Fruit fly (Drosophila melanogaster) whole organism, embryonic: ENCODE measurements around the gene Pp4-19C.

Experiments
- ATbp ChIP-seq: fragments of 200-800 bp; sonication (Bioruptor generic); optimal IDR thresholded peaks from 2 replicates; lab custom pipeline; 2017; ENCODE audit warnings: missing biosample characterization, mild to moderate bottlenecking, missing genetic modification characterization, missing genetic modification reagents
- Abd-B ChIP-seq: fragments of 200-800 bp; sonication (Bioruptor generic); optimal IDR thresholded peaks from 2 replicates; lab custom pipeline; 2018; ENCODE audit warnings: missing biosample characterization, mild to moderate bottlenecking, missing genetic modification characterization, moderate library complexity
- Atf6 ChIP-seq: fragments of 200-800 bp; sonication (Bioruptor generic); IDR thresholded peaks from 2 replicates; pipeline ENCODE4 v1.3.6; 2022; ENCODE audit warnings: missing biosample characterization, missing genetic modification characterization
- CG10147 ChIP-seq: fragments of 200-800 bp; sonication (Bioruptor generic); optimal IDR thresholded peaks from 2 replicates; lab custom pipeline; 2019; ENCODE audit warnings: missing biosample characterization, mild to moderate bottlenecking, missing genetic modification characterization, moderate library complexity
- CG12391 ChIP-seq: fragments of 200-800 bp; sonication (Bioruptor generic); optimal IDR thresholded peaks from 3 replicates; lab custom pipeline; 2018; ENCODE audit warnings: missing biosample characterization, mild to moderate bottlenecking, missing genetic modification characterization, moderate library complexity
- CG12659 ChIP-seq: fragments of 200-800 bp; sonication (Bioruptor generic); optimal IDR thresholded peaks from 3 replicates; lab custom pipeline; 2017; ENCODE audit warnings: mild to moderate bottlenecking, missing biosample characterization, missing genetic modification reagents, missing genetic modification characterization
- CG13424 ChIP-seq: fragments of 200-800 bp; sonication (Bioruptor generic); optimal IDR thresholded peaks from 2 replicates; lab custom pipeline; 2019; ENCODE audit warnings: missing biosample characterization, mild to moderate bottlenecking, missing genetic modification characterization, moderate library complexity
- CG17186 ChIP-seq: fragments of 200-800 bp; sonication (Bioruptor generic); optimal IDR thresholded peaks from 3 replicates; lab custom pipeline; 2017; ENCODE audit warnings: missing biosample characterization, missing genetic modification reagents, missing genetic modification characterization
- CG17802 ChIP-seq: fragments of 200-800 bp; sonication (Bioruptor generic); optimal IDR thresholded peaks from 2 replicates; lab custom pipeline; 2018; ENCODE audit warnings: missing biosample characterization, mild to moderate bottlenecking, missing genetic modification characterization, moderate library complexity
- CG2116 ChIP-seq: fragments of 200-800 bp; sonication (Bioruptor generic); optimal IDR thresholded peaks from 3 replicates; lab custom pipeline; 2018; ENCODE audit warnings: missing biosample characterization, mild to moderate bottlenecking, missing genetic modification characterization
- CG30403 ChIP-seq: fragments of 200-800 bp; sonication (Bioruptor generic); optimal IDR thresholded peaks from 3 replicates; lab custom pipeline; 2016; ENCODE audit warnings: missing biosample characterization, missing genetic modification characterization
- CG3847 ChIP-seq: fragments of 200-800 bp; sonication (Bioruptor generic); IDR thresholded peaks from 2 replicates; pipeline ENCODE4 v1.3.6; 2022; ENCODE audit warnings: missing biosample characterization, missing genetic modification characterization
- CG6791 ChIP-seq: fragments of 200-800 bp; sonication (Bioruptor generic); IDR thresholded peaks from 3 replicates; pipeline ENCODE4 v1.3.6; 2022; ENCODE audit warnings: missing biosample characterization, missing genetic modification characterization; ENCODE audit not compliant: partially characterized antibody
- CG8944 ChIP-seq: fragments of 200-800 bp; sonication (Bioruptor generic); optimal IDR thresholded peaks from 3 replicates; lab custom pipeline; 2016; ENCODE audit warnings: missing biosample characterization, missing genetic modification characterization
- CG9215 ChIP-seq: fragments of 200-800 bp; sonication (Bioruptor generic); IDR thresholded peaks from 2 replicates; pipeline ENCODE4 v1.3.6; 2022; ENCODE audit warnings: missing biosample characterization, missing genetic modification characterization
- Dek ChIP-seq: fragments of 200-800 bp; sonication (Bioruptor generic); optimal IDR thresholded peaks from 3 replicates; lab custom pipeline; 2019; ENCODE audit warnings: missing biosample characterization, mild to moderate bottlenecking, missing genetic modification characterization, moderate library complexity
- Dref ChIP-seq: fragments of 200-800 bp; sonication (Bioruptor generic); IDR thresholded peaks from 2 replicates; pipeline ENCODE4 v1.3.6; 2022; ENCODE audit warnings: missing biosample characterization, missing genetic modification characterization
- E2f2 ChIP-seq: fragments of 200-800 bp; sonication (Bioruptor generic); IDR thresholded peaks from 2 replicates; pipeline ENCODE4 v1.3.6; 2022; ENCODE audit warnings: missing biosample characterization, missing genetic modification characterization
- Elba2 ChIP-seq: fragments of 200-800 bp; sonication (Bioruptor generic); optimal IDR thresholded peaks from 3 replicates; lab custom pipeline; 2016; ENCODE audit warnings: missing biosample characterization, missing genetic modification characterization
- Hr78 ChIP-seq, 2 experiments: fragments of 200-800 bp in 1 of 2; fragments of >200 bp in 1 of 2; sonication (Bioruptor generic) in 1 of 2; optimal IDR thresholded peaks; 2 replicates each; lab custom pipeline; 2017 to 2019; ENCODE audit warnings: missing biosample characterization in 2 of 2, missing genetic modification characterization in 2 of 2, mild to moderate bottlenecking in 1 of 2, moderate library complexity in 1 of 2
- MBD-R2 ChIP-seq: fragments of 200-800 bp; sonication (Bioruptor generic); IDR thresholded peaks from 2 replicates; pipeline ENCODE4 v1.3.6; 2022; ENCODE audit warnings: missing biosample characterization, missing genetic modification characterization
- Nf-YB ChIP-seq: fragments of 200-800 bp; sonication (Bioruptor generic); optimal IDR thresholded peaks from 3 replicates; lab custom pipeline; 2019; ENCODE audit warnings: missing biosample characterization, mild to moderate bottlenecking, missing genetic modification characterization, moderate library complexity
- Poxn ChIP-seq: fragments of 200-800 bp; sonication (Bioruptor generic); IDR thresholded peaks from 2 replicates; pipeline ENCODE4 v1.3.6; 2022; ENCODE audit warnings: missing biosample characterization, missing genetic modification characterization
- Ptx1 ChIP-seq: fragments of 200-800 bp; sonication (Bioruptor generic); IDR thresholded peaks from 2 replicates; pipeline ENCODE4 v1.3.6; 2022; ENCODE audit warnings: missing biosample characterization, missing genetic modification characterization
- Scr ChIP-seq: fragments of 200-800 bp; sonication (Bioruptor generic); IDR thresholded peaks from 2 replicates; pipeline ENCODE4 v1.3.6; 2022; ENCODE audit warnings: missing biosample characterization, missing genetic modification characterization; ENCODE audit not compliant: partially characterized antibody
- Sin3A ChIP-seq: fragments of >200 bp; optimal IDR thresholded peaks from 2 replicates; lab custom pipeline; 2018
- Sox102F ChIP-seq: fragments of 200-800 bp; sonication (Bioruptor generic); optimal IDR thresholded peaks from 2 replicates; lab custom pipeline; 2018; ENCODE audit warnings: missing biosample characterization, mild to moderate bottlenecking, missing genetic modification characterization, moderate library complexity
- Tbp ChIP-seq: fragments of >200 bp; optimal IDR thresholded peaks from 2 replicates; lab custom pipeline; 2018; ENCODE audit warnings: missing biosample characterization, missing genetic modification characterization
- az2 ChIP-seq: fragments of 200-800 bp; sonication (Bioruptor generic); optimal IDR thresholded peaks from 3 replicates; lab custom pipeline; 2016; ENCODE audit warnings: missing biosample characterization, missing genetic modification characterization
- bcd ChIP-seq: fragments of 200-800 bp; sonication (Bioruptor generic); optimal IDR thresholded peaks from 2 replicates; lab custom pipeline; 2017; ENCODE audit warnings: missing biosample characterization, mild to moderate bottlenecking, missing genetic modification characterization
- br ChIP-seq: fragments of >200 bp; optimal IDR thresholded peaks from 2 replicates; lab custom pipeline; 2017
- cas ChIP-seq: fragments of 200-800 bp; sonication (Bioruptor generic); IDR thresholded peaks from 2 replicates; pipeline ENCODE4 v1.3.6; 2022; ENCODE audit warnings: missing biosample characterization, missing genetic modification characterization
- cwo ChIP-seq: fragments of 200-800 bp; sonication (Bioruptor generic); optimal IDR thresholded peaks from 3 replicates; lab custom pipeline; 2017; ENCODE audit warnings: missing biosample characterization, missing genetic modification characterization, mild to moderate bottlenecking, moderate library complexity, missing genetic modification reagents
- dmrt11E ChIP-seq: fragments of 200-800 bp; sonication (Bioruptor generic); optimal IDR thresholded peaks from 3 replicates; lab custom pipeline; 2018; ENCODE audit warnings: missing biosample characterization, mild to moderate bottlenecking, missing genetic modification characterization, moderate library complexity
- dpn ChIP-seq, 2 experiments: fragments of 200-800 bp; sonication (Bioruptor generic); optimal IDR thresholded peaks; 3 replicates each; lab custom pipeline; 2016; ENCODE audit warnings: missing biosample characterization in 2 of 2, missing genetic modification characterization in 2 of 2
- ewg ChIP-seq: fragments of 200-800 bp; sonication (Bioruptor generic); optimal IDR thresholded peaks from 3 replicates; lab custom pipeline; 2017; ENCODE audit warnings: mild to moderate bottlenecking, missing biosample characterization, missing genetic modification reagents, missing genetic modification characterization
- fu2 ChIP-seq: fragments of 200-800 bp; sonication (Bioruptor generic); optimal IDR thresholded peaks from 2 replicates; lab custom pipeline; 2016; ENCODE audit warnings: missing biosample characterization, missing genetic modification characterization
- hb ChIP-seq: fragments of 200-800 bp; sonication (Bioruptor generic); IDR thresholded peaks from 3 replicates; pipeline ENCODE4 v1.3.6; 2022; ENCODE audit warnings: missing biosample characterization, missing genetic modification characterization; ENCODE audit not compliant: partially characterized antibody
- hbn ChIP-seq: fragments of 200-800 bp; sonication (Bioruptor generic); IDR thresholded peaks from 2 replicates; pipeline ENCODE4 v1.3.6; 2022; ENCODE audit warnings: missing biosample characterization, missing genetic modification characterization; ENCODE audit not compliant: partially characterized antibody
- jing ChIP-seq: fragments of 200-800 bp; sonication (Bioruptor generic); optimal IDR thresholded peaks from 2 replicates; lab custom pipeline; 2018; ENCODE audit warnings: missing biosample characterization, mild to moderate bottlenecking, missing genetic modification characterization
- mam ChIP-seq: fragments of 200-800 bp; sonication (Bioruptor generic); optimal IDR thresholded peaks from 3 replicates; lab custom pipeline; 2016; ENCODE audit warnings: missing biosample characterization, missing genetic modification characterization
- prd ChIP-seq, 3 experiments: fragments of >200 bp in 2 of 3; fragments of 200-800 bp in 1 of 3; sonication (Bioruptor generic) in 1 of 3; optimal IDR thresholded peaks in 2 of 3; IDR thresholded peaks in 1 of 3; 2 replicates in 2 of 3; 3 replicates in 1 of 3; pipeline versions ENCODE4 v1.3.6 to Lab custom; 2017 to 2022; ENCODE audit warnings: missing biosample characterization in 1 of 3, missing genetic modification characterization in 1 of 3
- pum ChIP-seq: fragments of 200-800 bp; sonication (Bioruptor generic); optimal IDR thresholded peaks from 2 replicates; lab custom pipeline; 2016; ENCODE audit warnings: missing biosample characterization, missing genetic modification characterization
- pzg ChIP-seq: fragments of 200-800 bp; sonication (Bioruptor generic); optimal IDR thresholded peaks from 3 replicates; lab custom pipeline; 2018; ENCODE audit warnings: missing biosample characterization, mild to moderate bottlenecking, missing genetic modification characterization, moderate library complexity
- schlank ChIP-seq: fragments of 200-800 bp; sonication (Bioruptor generic); optimal IDR thresholded peaks from 2 replicates; lab custom pipeline; 2018; ENCODE audit warnings: missing biosample characterization, mild to moderate bottlenecking, missing genetic modification characterization
- seq ChIP-seq: fragments of 200-800 bp; sonication (Bioruptor generic); IDR thresholded peaks from 2 replicates; pipeline ENCODE4 v1.3.6; 2022; ENCODE audit warnings: missing biosample characterization, missing genetic modification characterization
- sim ChIP-seq: fragments of 200-800 bp; sonication (Bioruptor generic); IDR thresholded peaks from 2 replicates; pipeline ENCODE4 v1.3.6; 2022; ENCODE audit warnings: missing biosample characterization, missing genetic modification characterization
- tna ChIP-seq: fragments of 200-800 bp; sonication (Bioruptor generic); IDR thresholded peaks from 2 replicates; pipeline ENCODE4 v1.3.6; 2022; ENCODE audit warnings: missing biosample characterization, missing genetic modification characterization; ENCODE audit not compliant: partially characterized antibody
- trem ChIP-seq: fragments of 200-800 bp; optimal IDR thresholded peaks from 3 replicates; lab custom pipeline; 2019; ENCODE audit warnings: missing biosample characterization, mild to moderate bottlenecking, missing genetic modification characterization, moderate library complexity
- vnd ChIP-seq: fragments of 200-800 bp; sonication (Bioruptor generic); IDR thresholded peaks from 3 replicates; pipeline ENCODE4 v1.3.6; 2022; ENCODE audit warnings: missing biosample characterization, missing genetic modification characterization; ENCODE audit not compliant: partially characterized antibody

The Pp4-19C gene

dm6 chrX:20423747-20424165, at the start of gene Pp4-19C, which contains the start of gene cactin (continued):
- no peak for TF ChIP-seq dpn (GFP tag; optimal IDR thresholded peaks at IDR 0.05; lab: Kevin White, UChicago)
- no peak for TF ChIP-seq Sox102F (GFP tag; lab: Kevin White, UChicago)
- peak; percentile 30 for TF ChIP-seq Elba2
- no peak for TF ChIP-seq Tbp (GFP tag; lab: Kevin White, UChicago)
- peak; percentile 1 for TF ChIP-seq az2 (GFP tag; lab: Kevin White, UChicago)
- TF ChIP-seq Sin3A (lab: Kevin White, UChicago): peak; percentile 72
- TF ChIP-seq Hr78 (GFP tag; optimal IDR thresholded peaks at IDR 0.05; lab: Kevin White, UChicago): no peak
- TF ChIP-seq ewg (GFP tag; lab: Kevin White, UChicago): no peak
- TF ChIP-seq Nf-YB (GFP tag; lab: Kevin White, UChicago): peak; percentile 48
- peak; percentile 30; the same call in 1 of the 2 replicates for TF ChIP-seq CG9215 (GFP tag; lab: Robert Waterston, UW)
- TF ChIP-seq fu2 (GFP tag; lab: Kevin White, UChicago): no peak
- TF ChIP-seq Dref: peak; percentile 77
- peak; percentile 31; the same call in 1 of the 2 replicates for TF ChIP-seq Ptx1
- no peak for TF ChIP-seq sim (GFP tag; lab: Robert Waterston, UW)
- TF ChIP-seq cwo (GFP tag; lab: Kevin White, UChicago): no peak
- TF ChIP-seq CG13424 (tag; lab: Kevin White, UChicago): peak; percentile 7
- peak; percentile 41 for TF ChIP-seq CG8944 (GFP tag; lab: Kevin White, UChicago)
- peak; percentile 53; the same call in 1 of the 2 replicates for TF ChIP-seq MBD-R2 (GFP tag; lab: Robert Waterston, UW)
- TF ChIP-seq hbn: peak; percentile 61
- TF ChIP-seq pum (GFP tag; lab: Kevin White, UChicago): no peak
- peak; percentile 75 for TF ChIP-seq trem (tag; lab: Kevin White, UChicago)
- no peak for TF ChIP-seq ATbp (GFP tag; lab: Kevin White, UChicago)
- TF ChIP-seq Poxn (GFP tag; lab: Robert Waterston, UW): no peak
- no peak for TF ChIP-seq CG10147
- TF ChIP-seq Abd-B (GFP tag; lab: Kevin White, UChicago): peak; percentile 48
- TF ChIP-seq Atf6 (GFP tag; lab: Robert Waterston, UW): no peak
- peak; percentile 83 for TF ChIP-seq CG6791 (GFP tag; lab: Robert Waterston, UW)
- TF ChIP-seq CG17186 (GFP tag; lab: Kevin White, UChicago): peak; percentile 34
- peak; percentile 28 for TF ChIP-seq dmrt11E (tag; lab: Kevin White, UChicago)
- TF ChIP-seq Scr (GFP tag; lab: Robert Waterston, UW): peak; percentile 91
- TF ChIP-seq CG30403 (GFP tag; lab: Kevin White, UChicago): peak; percentile 46
- peak; percentile 54 for TF ChIP-seq pzg
- peak; percentile 62 for TF ChIP-seq mam
- TF ChIP-seq br (lab: Kevin White, UChicago): no peak
- no peak for TF ChIP-seq prd (optimal IDR thresholded peaks at IDR 0.05; lab: Kevin White, UChicago)
- peak; percentile 40; the same call in 1 of the 3 replicates for TF ChIP-seq prd (GFP tag; IDR thresholded peaks at IDR 0.05; lab: Robert Waterston, UW)
- no peak for TF ChIP-seq jing (GFP tag; lab: Kevin White, UChicago)
- no peak for TF ChIP-seq seq (GFP tag; lab: Robert Waterston, UW)
- TF ChIP-seq vnd (GFP tag; lab: Robert Waterston, UW): peak; percentile 90
- TF ChIP-seq CG12659: peak; percentile 29
- no peak for TF ChIP-seq bcd (GFP tag; lab: Kevin White, UChicago)
- TF ChIP-seq hb (GFP tag; lab: Robert Waterston, UW): peak; percentile 89
- TF ChIP-seq schlank (tag; lab: Kevin White, UChicago): no peak
- TF ChIP-seq tna (GFP tag; lab: Robert Waterston, UW): peak; percentile 61; the same call in 1 of the 2 replicates
- TF ChIP-seq Dek: no peak
- TF ChIP-seq CG3847 (GFP tag; lab: Robert Waterston, UW): peak; percentile 15; the same call in 1 of the 2 replicates
- peak; percentile 34 for TF ChIP-seq CG12391 (tag; lab: Kevin White, UChicago)
- peak; percentile 81 for TF ChIP-seq CG2116 (GFP tag; lab: Kevin White, UChicago)
- TF ChIP-seq E2f2 (GFP tag; lab: Robert Waterston, UW): peak; percentile 15; the same call in 1 of the 2 replicates
- TF ChIP-seq cas (GFP tag; lab: Robert Waterston, UW): no peak
- TF ChIP-seq CG17802 (tag; lab: Kevin White, UChicago): peak; percentile 22
